Fruit fly (Drosophila melanogaster): ENCODE measurements around the gene CG9727.

Gene CG9727

DNA sequence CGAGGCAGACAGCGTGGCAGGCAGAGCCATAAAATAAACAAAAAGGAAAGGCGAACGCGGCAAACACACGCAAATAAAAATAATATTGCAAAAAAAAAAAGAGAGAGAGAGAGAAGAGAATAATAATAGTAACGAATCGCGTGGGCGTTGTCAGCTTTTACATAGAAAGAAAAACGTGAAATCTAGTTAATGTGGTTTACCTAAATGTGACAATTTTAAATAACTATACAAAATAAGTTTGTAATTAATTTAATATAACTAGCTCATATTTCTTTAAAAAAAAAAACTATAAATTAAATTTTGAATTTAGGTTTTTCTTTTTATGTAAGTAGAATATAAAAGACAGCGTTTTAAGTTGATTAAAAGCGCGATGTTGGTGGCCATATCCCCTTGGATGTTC is 22.6 kb downstream of the CG9727 start (continued):
- no peak for TF ChIP-seq zen2 (GFP tag; IDR thresholded peaks at IDR 0.05; ENCODE audit: partially characterized antibody)
- no peak for TF ChIP-seq gfzf (GFP tag; optimal IDR thresholded peaks at IDR 0.05)
- TF ChIP-seq pum (GFP tag; optimal IDR thresholded peaks at IDR 0.05) = no peak
- 0 out of 2 replicates have a peak, but pooled peaks have one; percentile 24 for TF ChIP-seq CG4730 (GFP tag; IDR thresholded peaks at IDR 0.05)
- no peak for TF ChIP-seq Sry-β (GFP tag; optimal IDR thresholded peaks at IDR 0.05)
- peak in 1 of 2 experiments; percentile 40 for TF ChIP-seq Hr51 (GFP tag; optimal IDR thresholded peaks at IDR 0.05)
- no peak for TF ChIP-seq CG14860 (GFP tag; IDR thresholded peaks at IDR 0.05; ENCODE audit: partially characterized antibody)
- TF ChIP-seq trem (tag; optimal IDR thresholded peaks at IDR 0.05) = no peak
- TF ChIP-seq ham (GFP tag; IDR thresholded peaks at IDR 0.05) = no peak
- no peak for TF ChIP-seq CG7271 (tag; optimal IDR thresholded peaks at IDR 0.05)
- TF ChIP-seq nmo (GFP tag; optimal IDR thresholded peaks at IDR 0.05) = no peak
- no peak for TF ChIP-seq Gsc (GFP tag; IDR thresholded peaks at IDR 0.05)
- TF ChIP-seq nerfin-1 (tag; optimal IDR thresholded peaks at IDR 0.05) = no peak
- no peak for TF ChIP-seq CG13894 (tag; optimal IDR thresholded peaks at IDR 0.05)
- no peak for TF ChIP-seq lbe (GFP tag; optimal IDR thresholded peaks at IDR 0.05)
- no peak for TF ChIP-seq H2.0 (GFP tag; IDR thresholded peaks at IDR 0.05)
- TF ChIP-seq CG6765 (GFP tag; optimal IDR thresholded peaks at IDR 0.05) = no peak
- no peak for TF ChIP-seq Hey (tag; optimal IDR thresholded peaks at IDR 0.05)
- no peak for TF ChIP-seq Mes4 (GFP tag; optimal IDR thresholded peaks at IDR 0.05)
- 0 out of 3 replicates have a peak, but pooled peaks have one; percentile 24 for TF ChIP-seq CG11695 (GFP tag; IDR thresholded peaks at IDR 0.05)
- TF ChIP-seq Deaf1 (tag; optimal IDR thresholded peaks at IDR 0.05) = no peak
- no peak for TF ChIP-seq Fer3 (tag; optimal IDR thresholded peaks at IDR 0.05)
- no peak for TF ChIP-seq Hmx (GFP tag; optimal IDR thresholded peaks at IDR 0.05)
- peak; percentile 27 for TF ChIP-seq Hmr (GFP tag; optimal IDR thresholded peaks at IDR 0.05)
- no peak for TF ChIP-seq so (GFP tag; IDR thresholded peaks at IDR 0.05)
- no peak for TF ChIP-seq CG7372 (GFP tag; IDR thresholded peaks at IDR 0.05)
- no peak for TF ChIP-seq Oli (tag; optimal IDR thresholded peaks at IDR 0.05)
- TF ChIP-seq CG1647 (GFP tag; optimal IDR thresholded peaks at IDR 0.05) = no peak
- no peak for TF ChIP-seq CG14441 (GFP tag; IDR thresholded peaks at IDR 0.05)
- no peak for TF ChIP-seq Fer2 (tag; optimal IDR thresholded peaks at IDR 0.05)
- no peak for TF ChIP-seq chinmo (GFP tag; IDR thresholded peaks at IDR 0.05; ENCODE audit: partially characterized antibody)
- no peak for TF ChIP-seq Dip2 (GFP tag; IDR thresholded peaks at IDR 0.05)
- TF ChIP-seq dimm (GFP tag; IDR thresholded peaks at IDR 0.05) = no peak
- no peak for TF ChIP-seq HmgZ (tag; optimal IDR thresholded peaks at IDR 0.05)
- TF ChIP-seq Side (GFP tag; optimal IDR thresholded peaks at IDR 0.05) = no peak
- TF ChIP-seq CG12769 (tag; optimal IDR thresholded peaks at IDR 0.05) = no peak
- TF ChIP-seq CG9609 (GFP tag; optimal IDR thresholded peaks at IDR 0.05) = no peak
- no peak for TF ChIP-seq CG12219 (GFP tag; optimal IDR thresholded peaks at IDR 0.05)
- TF ChIP-seq bbx (GFP tag; IDR thresholded peaks at IDR 0.05; ENCODE audit: partially characterized antibody) = no peak
- TF ChIP-seq CG17912 (GFP tag; optimal IDR thresholded peaks at IDR 0.05) = no peak
- TF ChIP-seq vvl (GFP tag; IDR thresholded peaks at IDR 0.05) = no peak
- no peak for TF ChIP-seq scrt (GFP tag; optimal IDR thresholded peaks at IDR 0.05)
- no peak for TF ChIP-seq CG9797 (GFP tag; optimal IDR thresholded peaks at IDR 0.05)
- TF ChIP-seq CG13424 (tag; optimal IDR thresholded peaks at IDR 0.05) = no peak
- no peak for TF ChIP-seq Mad (GFP tag; optimal IDR thresholded peaks at IDR 0.05)
- no peak for TF ChIP-seq bsh (GFP tag; optimal IDR thresholded peaks at IDR 0.05)
- TF ChIP-seq Lpt (GFP tag; optimal IDR thresholded peaks at IDR 0.05) = no peak
- TF ChIP-seq amos (GFP tag; IDR thresholded peaks at IDR 0.05; ENCODE audit: partially characterized antibody) = no peak
- TF ChIP-seq CG1792 (GFP tag; optimal IDR thresholded peaks at IDR 0.05) = no peak
- TF ChIP-seq CG4820 (GFP tag; optimal IDR thresholded peaks at IDR 0.05) = no peak
- no peak for TF ChIP-seq CG11456 (GFP tag; IDR thresholded peaks at IDR 0.05)

Data from whole organism, embryonic.